Fruit fly (Drosophila melanogaster) Kc167 (cell line): Measurements from ENCODE around the gene unk.

Experiments used
- Sin3A ChIP-seq: fragments of >200 bp; optimal IDR thresholded peaks from 2 replicates; lab custom pipeline; 2018; ENCODE audit warnings: missing external identifiers
- h ChIP-seq: fragments of >200 bp; optimal IDR thresholded peaks from 3 replicates; lab custom pipeline; 2018; ENCODE audit warnings: missing external identifiers
- insv ChIP-seq: fragments of >200 bp; optimal IDR thresholded peaks from 3 replicates; lab custom pipeline; 2018; ENCODE audit warnings: missing external identifiers
- psq ChIP-seq: fragments of >200 bp; optimal IDR thresholded peaks from 2 replicates; lab custom pipeline; 2017; ENCODE audit warnings: missing external identifiers
- ttk ChIP-seq: sonication (Bioruptor generic); optimal IDR thresholded peaks from 2 replicates; lab custom pipeline; 2017; ENCODE audit warnings: missing external identifiers

DNA sequence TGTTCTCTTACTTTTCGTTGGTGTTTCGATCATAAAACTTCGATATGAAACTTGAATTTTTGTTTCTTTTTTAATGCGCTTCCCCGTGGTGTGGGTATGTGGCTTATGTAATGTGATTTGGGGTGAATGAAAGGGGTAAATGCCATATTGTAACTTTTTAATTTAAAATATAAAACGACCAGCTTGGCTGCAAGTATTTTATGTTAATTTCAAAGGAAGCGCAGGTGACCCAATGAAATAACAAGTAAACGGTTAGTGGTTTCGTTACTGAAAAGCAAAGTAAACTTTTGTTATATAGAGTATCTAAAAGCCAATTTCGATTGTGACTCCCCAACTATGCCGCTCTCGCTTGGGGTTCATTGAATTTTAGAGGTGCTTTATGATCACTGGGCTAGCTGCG is 13.0 kb downstream of the unk start:
- TF ChIP-seq insv (lab: Kevin White, UChicago) (no peak), ttk (no peak), psq (no peak), h (lab: Kevin White, UChicago) (no peak), Sin3A (lab: Kevin White, UChicago) (no peak)
